Fruit fly (Drosophila melanogaster) whole organism, embryonic: ENCODE measurements around the gene ry.

ENCODE experiments used
- Abd-B ChIP-seq: fragments of 200-800 bp; sonication (Bioruptor generic); optimal IDR thresholded peaks from 2 replicates; lab custom pipeline; 2018; ENCODE audit warnings: missing biosample characterization, mild to moderate bottlenecking, missing genetic modification characterization, moderate library complexity
- Antp ChIP-seq: fragments of 200-800 bp; sonication (Bioruptor generic); optimal IDR thresholded peaks from 3 replicates; lab custom pipeline; 2016; ENCODE audit warnings: missing biosample characterization, missing genetic modification characterization
- Awh ChIP-seq: fragments of 200-800 bp; sonication (Bioruptor generic); IDR thresholded peaks from 2 replicates; pipeline ENCODE4, ENCODE4 v1.3.6; 2022; ENCODE audit warnings: missing biosample characterization, missing genetic modification characterization
- B-H2 ChIP-seq: fragments of 200-800 bp; sonication (Bioruptor generic); optimal IDR thresholded peaks from 2 replicates; lab custom pipeline; 2018; ENCODE audit warnings: missing biosample characterization, mild to moderate bottlenecking, missing genetic modification characterization
- Bdp1 ChIP-seq: fragments of 200-800 bp; sonication (Bioruptor generic); optimal IDR thresholded peaks from 3 replicates; lab custom pipeline; 2016; ENCODE audit warnings: missing biosample characterization, missing genetic modification characterization
- Bteb2 ChIP-seq: fragments of 200-800 bp; sonication (Bioruptor generic); optimal IDR thresholded peaks from 2 replicates; lab custom pipeline; 2016; ENCODE audit warnings: missing biosample characterization, missing genetic modification characterization
- CG12155 ChIP-seq: fragments of 200-800 bp; sonication (Bioruptor generic); optimal IDR thresholded peaks from 3 replicates; lab custom pipeline; 2016; ENCODE audit warnings: missing biosample characterization, missing genetic modification characterization
- CG12299 ChIP-seq: fragments of 200-800 bp; sonication (Bioruptor generic); optimal IDR thresholded peaks from 2 replicates; lab custom pipeline; 2018; ENCODE audit warnings: missing biosample characterization, mild to moderate bottlenecking, missing genetic modification characterization
- CG17568 ChIP-seq: fragments of 200-800 bp; sonication (Bioruptor generic); optimal IDR thresholded peaks from 2 replicates; lab custom pipeline; 2018; ENCODE audit warnings: missing biosample characterization, mild to moderate bottlenecking, missing genetic modification characterization, moderate library complexity
- CG1832 ChIP-seq: fragments of 200-800 bp; sonication (Bioruptor generic); optimal IDR thresholded peaks from 2 replicates; lab custom pipeline; 2017; ENCODE audit warnings: missing biosample characterization, mild to moderate bottlenecking, missing genetic modification characterization, inconsistent platforms
- CG18476 ChIP-seq: fragments of 200-800 bp; sonication (Bioruptor generic); optimal IDR thresholded peaks from 2 replicates; lab custom pipeline; 2016; ENCODE audit warnings: missing biosample characterization, mild to moderate bottlenecking, missing genetic modification characterization
- CG2678 ChIP-seq: fragments of 200-800 bp; sonication (Bioruptor generic); optimal IDR thresholded peaks from 3 replicates; lab custom pipeline; 2019; ENCODE audit warnings: missing biosample characterization, mild to moderate bottlenecking, missing genetic modification characterization, moderate library complexity
- CG31388 ChIP-seq: fragments of 200-800 bp; sonication (Bioruptor generic); optimal IDR thresholded peaks from 2 replicates; lab custom pipeline; 2016; ENCODE audit warnings: missing biosample characterization, missing genetic modification characterization
- CG32767 ChIP-seq: fragments of 200-800 bp; sonication (Bioruptor generic); IDR thresholded peaks from 2 replicates; pipeline ENCODE4 v1.3.6; 2022; ENCODE audit warnings: missing biosample characterization, missing genetic modification characterization
- CG3847 ChIP-seq: fragments of 200-800 bp; sonication (Bioruptor generic); IDR thresholded peaks from 2 replicates; pipeline ENCODE4 v1.3.6; 2022; ENCODE audit warnings: missing biosample characterization, missing genetic modification characterization
- CG4404 ChIP-seq: fragments of 200-800 bp; sonication (Bioruptor generic); IDR thresholded peaks from 2 replicates; pipeline ENCODE4 v1.3.6; 2022; ENCODE audit warnings: missing biosample characterization, missing genetic modification characterization
- CG7786 ChIP-seq: fragments of 200-800 bp; sonication (Bioruptor generic); optimal IDR thresholded peaks from 2 replicates; lab custom pipeline; 2016; ENCODE audit warnings: missing biosample characterization, missing genetic modification characterization
- CG8290 ChIP-seq, 3 experiments: fragments of 200-800 bp; sonication (Bioruptor generic); optimal IDR thresholded peaks; 2 replicates each; lab custom pipeline; 2016 to 2019; ENCODE audit warnings: missing biosample characterization in 3 of 3, missing genetic modification characterization in 3 of 3, mild to moderate bottlenecking in 2 of 3, moderate library complexity in 1 of 3
- CG9437 ChIP-seq: fragments of 200-800 bp; sonication (Bioruptor generic); optimal IDR thresholded peaks from 2 replicates; lab custom pipeline; 2018; ENCODE audit warnings: missing biosample characterization, mild to moderate bottlenecking, missing genetic modification characterization
- CG9727 ChIP-seq: fragments of 200-800 bp; sonication (Bioruptor generic); optimal IDR thresholded peaks from 3 replicates; lab custom pipeline; 2017; ENCODE audit warnings: missing biosample characterization, mild to moderate bottlenecking, missing genetic modification characterization
- Camta ChIP-seq: fragments of 200-800 bp; sonication (Bioruptor generic); optimal IDR thresholded peaks from 2 replicates; lab custom pipeline; 2016; ENCODE audit warnings: missing biosample characterization, missing genetic modification characterization
- Dll ChIP-seq: fragments of 200-800 bp; sonication (Bioruptor generic); IDR thresholded peaks from 4 replicates; pipeline ENCODE4 v1.3.6; 2022; ENCODE audit warnings: missing biosample characterization, missing genetic modification characterization; ENCODE audit not compliant: partially characterized antibody
- GATAe ChIP-seq: fragments of 200-800 bp; sonication (Bioruptor generic); conservative IDR thresholded peaks from 2 replicates; pipeline ENCODE4 v1.3.6; 2022; ENCODE audit warnings: missing biosample characterization, missing genetic modification characterization
- Hmx ChIP-seq: fragments of 200-800 bp; sonication (Bioruptor generic); optimal IDR thresholded peaks from 2 replicates; lab custom pipeline; 2016; ENCODE audit warnings: missing biosample characterization, missing genetic modification characterization
- Hr3 ChIP-seq: fragments of 200-800 bp; sonication (Bioruptor generic); optimal IDR thresholded peaks from 3 replicates; lab custom pipeline; 2016; ENCODE audit warnings: missing biosample characterization, missing genetic modification characterization
- Lpt ChIP-seq: fragments of >200 bp; optimal IDR thresholded peaks from 2 replicates; lab custom pipeline; 2018; ENCODE audit warnings: missing biosample characterization, missing genetic modification characterization
- Opbp ChIP-seq: fragments of 200-800 bp; sonication (Bioruptor generic); IDR thresholded peaks from 3 replicates; pipeline ENCODE4 v1.3.6; 2022; ENCODE audit warnings: missing biosample characterization, missing genetic modification characterization; ENCODE audit not compliant: partially characterized antibody
- Pdp1 ChIP-seq, 2 experiments: fragments of 200-800 bp; sonication (Bioruptor generic); optimal IDR thresholded peaks; 3 replicates each; lab custom pipeline; 2016; ENCODE audit warnings: missing biosample characterization in 2 of 2, missing genetic modification characterization in 2 of 2, mild to moderate bottlenecking in 1 of 2, moderate library complexity in 1 of 2
- Sry-β ChIP-seq: fragments of 200-800 bp; sonication (Bioruptor generic); optimal IDR thresholded peaks from 2 replicates; lab custom pipeline; 2018; ENCODE audit warnings: missing biosample characterization, mild to moderate bottlenecking, missing genetic modification characterization, moderate library complexity
- Usf ChIP-seq: fragments of 200-800 bp; sonication (Bioruptor generic); optimal IDR thresholded peaks from 2 replicates; lab custom pipeline; 2017; ENCODE audit warnings: missing genotype, missing biosample characterization, missing genetic modification characterization
- ash1 ChIP-seq: fragments of 200-800 bp; sonication (Bioruptor generic); optimal IDR thresholded peaks from 2 replicates; lab custom pipeline; 2018; ENCODE audit warnings: missing biosample characterization, mild to moderate bottlenecking, missing genetic modification characterization
- crol ChIP-seq: fragments of 200-800 bp; sonication (Bioruptor generic); IDR thresholded peaks from 2 replicates; pipeline ENCODE4 v1.3.6; 2022; ENCODE audit warnings: missing biosample characterization, missing genetic modification characterization
- dysf ChIP-seq: fragments of 200-800 bp; sonication (Bioruptor generic); IDR thresholded peaks from 3 replicates; pipeline ENCODE4 v1.3.6; 2022; ENCODE audit warnings: missing biosample characterization, missing genetic modification characterization
- gce ChIP-seq: fragments of 200-800 bp; sonication (Bioruptor generic); IDR thresholded peaks from 3 replicates; pipeline ENCODE4 v1.3.6; 2022; ENCODE audit warnings: missing biosample characterization, missing genetic modification characterization
- grau ChIP-seq: fragments of 200-800 bp; optimal IDR thresholded peaks from 3 replicates; lab custom pipeline; 2019; ENCODE audit warnings: missing biosample characterization, mild to moderate bottlenecking, missing genetic modification characterization, moderate library complexity
- jumu ChIP-seq: fragments of 200-800 bp; sonication (Bioruptor generic); optimal IDR thresholded peaks from 3 replicates; lab custom pipeline; 2016; ENCODE audit warnings: missing biosample characterization, missing genetic modification characterization
- knrl ChIP-seq: fragments of 200-800 bp; sonication (Bioruptor generic); IDR thresholded peaks from 3 replicates; pipeline ENCODE4 v1.3.6; 2022; ENCODE audit warnings: missing biosample characterization, missing genetic modification characterization; ENCODE audit not compliant: partially characterized antibody
- mld ChIP-seq: fragments of 200-800 bp; sonication (Bioruptor generic); IDR thresholded peaks from 3 replicates; pipeline ENCODE4 v1.3.6; 2022; ENCODE audit warnings: missing biosample characterization, missing genetic modification characterization; ENCODE audit not compliant: partially characterized antibody
- nerfin-2 ChIP-seq: fragments of 200-800 bp; sonication (Bioruptor generic); IDR thresholded peaks from 2 replicates; pipeline ENCODE4 v1.3.6; 2022; ENCODE audit warnings: missing biosample characterization, missing genetic modification characterization; ENCODE audit not compliant: partially characterized antibody
- org-1 ChIP-seq: fragments of 200-800 bp; sonication (Bioruptor generic); optimal IDR thresholded peaks from 2 replicates; lab custom pipeline; 2017; ENCODE audit warnings: missing biosample characterization, missing genetic modification characterization
- ro ChIP-seq: fragments of 200-800 bp; sonication (Bioruptor generic); IDR thresholded peaks from 2 replicates; pipeline ENCODE4 v1.3.6; 2022; ENCODE audit warnings: missing biosample characterization, missing genetic modification characterization
- row ChIP-seq: fragments of 200-800 bp; sonication (Bioruptor generic); IDR thresholded peaks from 3 replicates; pipeline ENCODE4 v1.3.6; 2022; ENCODE audit warnings: missing biosample characterization, missing genetic modification characterization
- sens-2 ChIP-seq: fragments of 200-800 bp; sonication (Bioruptor generic); IDR thresholded peaks from 2 replicates; pipeline ENCODE4 v1.3.6; 2022; ENCODE audit warnings: missing biosample characterization, missing genetic modification characterization
- sqz ChIP-seq: fragments of 200-800 bp; sonication (Bioruptor generic); optimal IDR thresholded peaks from 3 replicates; lab custom pipeline; 2018; ENCODE audit warnings: missing biosample characterization, mild to moderate bottlenecking, missing genetic modification characterization
- tx ChIP-seq: fragments of 200-800 bp; sonication (Bioruptor generic); optimal IDR thresholded peaks from 2 replicates; lab custom pipeline; 2016; ENCODE audit warnings: missing biosample characterization, missing genetic modification characterization
- usp ChIP-seq: fragments of >200 bp; optimal IDR thresholded peaks from 2 replicates; lab custom pipeline; 2017; ENCODE audit warnings: missing biosample characterization, missing genetic modification characterization
- vnd ChIP-seq: fragments of 200-800 bp; sonication (Bioruptor generic); IDR thresholded peaks from 3 replicates; pipeline ENCODE4 v1.3.6; 2022; ENCODE audit warnings: missing biosample characterization, missing genetic modification characterization; ENCODE audit not compliant: partially characterized antibody
- zfh1 ChIP-seq: fragments of 200-800 bp; sonication (Bioruptor generic); IDR thresholded peaks from 3 replicates; pipeline ENCODE4 v1.3.6; 2022; ENCODE audit warnings: missing biosample characterization, missing genetic modification characterization

ry gene

dm6 chr3R:13015811-13016766 is 16.2 kb upstream of the ry start (continued):
- no peak for TF ChIP-seq org-1 (GFP tag; lab: Kevin White, UChicago)
- no peak for TF ChIP-seq tx (GFP tag; lab: Kevin White, UChicago)
- TF ChIP-seq usp = no peak
- TF ChIP-seq CG18476 (GFP tag; lab: Kevin White, UChicago) = no peak
- TF ChIP-seq CG9727 = no peak
- TF ChIP-seq Lpt = peak; percentile 10
- TF ChIP-seq ro (GFP tag; lab: Robert Waterston, UW) = no peak
- no peak for TF ChIP-seq CG7786
- peak; percentile 18; the same call in 1 of the 2 replicates for TF ChIP-seq GATAe (GFP tag; lab: Robert Waterston, UW)
- peak; percentile 29; the same call in 1 of the 3 replicates for TF ChIP-seq dysf (GFP tag; lab: Robert Waterston, UW)
- TF ChIP-seq ash1 (GFP tag; lab: Kevin White, UChicago) = no peak
- peak; percentile 16 to 46 for TF ChIP-seq Pdp1 (GFP tag; optimal IDR thresholded peaks at IDR 0.05; lab: Kevin White, UChicago)
- no peak for TF ChIP-seq CG1832 (GFP tag; lab: Kevin White, UChicago)
- TF ChIP-seq Bdp1 (GFP tag; lab: Kevin White, UChicago) = no peak
- peak; percentile 73 for TF ChIP-seq row (GFP tag; lab: Robert Waterston, UW)
- peak; percentile 7 for TF ChIP-seq CG12155 (GFP tag; lab: Kevin White, UChicago)
- no peak for TF ChIP-seq Abd-B (GFP tag; lab: Kevin White, UChicago)
- TF ChIP-seq CG9437 (GFP tag; lab: Kevin White, UChicago) = no peak
- peak; percentile 6 for TF ChIP-seq B-H2 (GFP tag; lab: Kevin White, UChicago)
- no peak for TF ChIP-seq CG4404 (GFP tag; lab: Robert Waterston, UW)
- TF ChIP-seq nerfin-2 (GFP tag; lab: Robert Waterston, UW) = no peak
- no peak for TF ChIP-seq mld (GFP tag; lab: Robert Waterston, UW)
- TF ChIP-seq Dll (GFP tag; lab: Robert Waterston, UW) = no peak
- no peak for TF ChIP-seq zfh1 (GFP tag; lab: Robert Waterston, UW)
- TF ChIP-seq CG12299 (tag; lab: Kevin White, UChicago) = no peak
- TF ChIP-seq Camta = no peak
- no peak for TF ChIP-seq Opbp (GFP tag; lab: Robert Waterston, UW)
- TF ChIP-seq grau (tag; lab: Kevin White, UChicago) = peak; percentile 5
- TF ChIP-seq CG17568 (GFP tag; lab: Kevin White, UChicago) = no peak
- TF ChIP-seq CG31388 = no peak
- TF ChIP-seq gce (GFP tag; lab: Robert Waterston, UW) = no peak
- TF ChIP-seq CG8290 (GFP tag; optimal IDR thresholded peaks at IDR 0.05; lab: Kevin White, UChicago) = no peak
- peak in 1 of 2 experiments; percentile 35 for TF ChIP-seq CG8290 (tag; optimal IDR thresholded peaks at IDR 0.05; lab: Kevin White, UChicago)
- TF ChIP-seq Awh (GFP tag; lab: Robert Waterston, UW) = 0 out of 2 replicates have a peak, but pooled peaks have one; percentile 26
- peak; percentile 91 for TF ChIP-seq Sry-β (GFP tag; lab: Kevin White, UChicago)
- TF ChIP-seq CG2678 (tag; lab: Kevin White, UChicago) = peak; percentile 20
- TF ChIP-seq knrl = no peak
- no peak; the same call in none of the 2 replicates for TF ChIP-seq crol (GFP tag; lab: Robert Waterston, UW)
- no peak for TF ChIP-seq Hr3 (GFP tag; lab: Kevin White, UChicago)
- TF ChIP-seq jumu = no peak
- 0 out of 2 replicates have a peak, but pooled peaks have one; percentile 15 for TF ChIP-seq CG3847 (GFP tag; lab: Robert Waterston, UW)
- peak; percentile 61 for TF ChIP-seq sqz
- no peak for TF ChIP-seq Antp (GFP tag; lab: Kevin White, UChicago)
- TF ChIP-seq vnd (GFP tag; lab: Robert Waterston, UW) = no peak
- no peak for TF ChIP-seq Hmx (GFP tag; lab: Kevin White, UChicago)
- no peak for TF ChIP-seq Bteb2
- TF ChIP-seq Usf (GFP tag; lab: Kevin White, UChicago) = no peak
- no peak for TF ChIP-seq sens-2
- TF ChIP-seq CG32767 (GFP tag; lab: Robert Waterston, UW) = 0 out of 2 replicates have a peak, but pooled peaks have one; percentile 14
